Fruit fly (Drosophila melanogaster): ENCODE measurements around the gene CG34325.

CG34325 gene

dm6 chrX:16718169-16718723 is 3.0 kb downstream of the CG34325 start:
- TF ChIP-seq EcR (GFP tag; optimal IDR thresholded peaks at IDR 0.05) (no peak), Pif1B (GFP tag; optimal IDR thresholded peaks at IDR 0.05) (no peak), CG10348 (GFP tag; IDR thresholded peaks at IDR 0.05) (no peak), CG9948 (tag; optimal IDR thresholded peaks at IDR 0.05) (no peak), CG14655 (GFP tag; optimal IDR thresholded peaks at IDR 0.05) (no peak), Ets98B (GFP tag; IDR thresholded peaks at IDR 0.05) (no peak), Snoo (tag; optimal IDR thresholded peaks at IDR 0.05) (no peak), CG8301 (tag; optimal IDR thresholded peaks at IDR 0.05) (no peak), CG12605 (GFP tag; IDR thresholded peaks at IDR 0.05) (no peak), CG34367 (tag; optimal IDR thresholded peaks at IDR 0.05) (no peak), fd96Ca (GFP tag; IDR thresholded peaks at IDR 0.05) (no peak), Pif1A (GFP tag; optimal IDR thresholded peaks at IDR 0.05) (no peak), gl (tag; optimal IDR thresholded peaks at IDR 0.05) (no peak), CG13204 (GFP tag; optimal IDR thresholded peaks at IDR 0.05) (no peak), CG8159 (tag; optimal IDR thresholded peaks at IDR 0.05) (no peak)

DNA sequence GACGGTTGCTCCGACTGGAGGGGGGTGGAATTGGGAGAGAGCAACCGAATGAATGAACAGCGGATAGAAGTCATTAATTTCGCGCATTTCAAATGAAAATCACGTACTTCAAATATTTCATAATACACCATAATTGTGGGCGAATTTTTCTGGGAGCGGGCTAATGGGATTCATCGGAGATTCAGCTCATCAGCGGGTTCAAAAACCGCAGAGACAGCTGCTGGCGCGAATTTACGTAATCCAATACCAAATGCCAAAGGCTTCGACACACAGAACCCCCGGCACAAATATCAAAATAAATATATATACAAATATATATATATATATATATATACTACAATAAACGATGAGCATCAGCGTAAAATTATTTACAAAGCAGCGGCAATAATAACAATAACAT is 4.6 kb downstream of the CG34325 start:
- TF ChIP-seq CG13204 (GFP tag; optimal IDR thresholded peaks at IDR 0.05) (no peak), fd96Ca (GFP tag; IDR thresholded peaks at IDR 0.05) (no peak), CG12605 (GFP tag; IDR thresholded peaks at IDR 0.05) (no peak), CG4496 (GFP tag; IDR thresholded peaks at IDR 0.05) (no peak), CG34367 (tag; optimal IDR thresholded peaks at IDR 0.05) (no peak), Pif1B (GFP tag; optimal IDR thresholded peaks at IDR 0.05) (no peak), CG14655 (GFP tag; optimal IDR thresholded peaks at IDR 0.05) (no peak), Snoo (tag; optimal IDR thresholded peaks at IDR 0.05) (no peak), CG8301 (tag; optimal IDR thresholded peaks at IDR 0.05) (no peak), CG10348 (GFP tag; IDR thresholded peaks at IDR 0.05) (no peak), D1 (tag; optimal IDR thresholded peaks at IDR 0.05) (no peak), CG9948 (tag; optimal IDR thresholded peaks at IDR 0.05) (no peak), Ets98B (GFP tag; IDR thresholded peaks at IDR 0.05) (no peak), CG32121 (GFP tag; IDR thresholded peaks at IDR 0.05) (no peak), Pif1A (GFP tag; optimal IDR thresholded peaks at IDR 0.05) (no peak), CG15710 (tag; optimal IDR thresholded peaks at IDR 0.05) (no peak), gl (tag; optimal IDR thresholded peaks at IDR 0.05) (no peak), rn (GFP tag; IDR thresholded peaks at IDR 0.05) (no peak)

DNA sequence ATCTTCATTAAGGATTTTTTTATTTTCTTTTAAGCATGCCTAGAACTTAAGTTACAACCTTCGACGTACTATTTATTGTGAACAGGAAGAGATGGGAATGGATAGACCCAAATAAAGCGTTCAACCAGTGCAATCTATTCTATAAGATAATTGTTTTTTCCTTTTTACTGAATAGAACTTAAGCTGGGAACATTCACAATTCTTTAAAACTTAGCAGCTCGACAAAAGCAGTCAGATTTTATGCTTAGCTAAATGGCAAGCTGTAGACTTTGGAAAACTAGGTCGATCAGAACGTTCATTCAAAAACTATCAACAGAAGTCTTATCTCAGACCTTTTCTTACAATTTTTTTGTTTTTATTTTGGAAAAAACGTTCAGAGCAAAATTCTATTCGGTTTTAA is 10.2 kb downstream of the CG34325 start, which contains the start of gene CG13008:
CG13008 (plus strand) TSS at position 301 of the 400 bp plus-strand sequence.
- TF ChIP-seq CG34367 (tag; optimal IDR thresholded peaks at IDR 0.05), result no peak
- TF ChIP-seq EcR (GFP tag; optimal IDR thresholded peaks at IDR 0.05), result no peak

DNA sequence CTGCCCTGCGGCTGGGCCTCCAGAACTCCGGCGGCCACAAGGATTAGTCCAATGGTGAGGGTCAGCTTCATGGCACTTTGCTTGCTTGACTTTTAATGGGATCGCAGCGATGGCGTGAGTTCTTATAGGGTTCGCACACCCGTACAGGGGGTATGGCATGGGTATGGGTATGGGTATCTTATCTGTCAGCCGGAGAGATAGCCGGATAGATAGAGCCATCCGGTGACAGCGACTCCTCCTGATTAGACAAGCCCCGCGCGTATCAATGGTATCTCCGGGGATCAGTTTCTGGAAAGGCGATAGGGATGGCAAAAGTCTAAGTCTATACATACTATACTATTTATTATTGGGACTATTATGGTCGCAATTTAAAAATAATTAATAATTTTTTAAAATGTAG is 14.4 kb downstream of the CG34325 start, which contains the start of gene CG9672:
CG9672 (minus strand) TSS at position 101 of the 400 bp plus-strand sequence.
- TF ChIP-seq CG12605 (GFP tag; IDR thresholded peaks at IDR 0.05) (no peak), CG4496 (GFP tag; IDR thresholded peaks at IDR 0.05) (no peak), gl (tag; optimal IDR thresholded peaks at IDR 0.05) (no peak), rn (GFP tag; IDR thresholded peaks at IDR 0.05) (no peak), CG9948 (tag; optimal IDR thresholded peaks at IDR 0.05) (no peak), CG14655 (GFP tag; optimal IDR thresholded peaks at IDR 0.05) (no peak), CG15710 (tag; optimal IDR thresholded peaks at IDR 0.05) (no peak), D1 (tag; optimal IDR thresholded peaks at IDR 0.05) (no peak), CG8301 (tag; optimal IDR thresholded peaks at IDR 0.05) (no peak), Ets98B (GFP tag; IDR thresholded peaks at IDR 0.05) (no peak), fd96Ca (GFP tag; IDR thresholded peaks at IDR 0.05) (no peak), CG8159 (tag; optimal IDR thresholded peaks at IDR 0.05) (no peak), CG10348 (GFP tag; IDR thresholded peaks at IDR 0.05) (no peak), CG17806 (tag; optimal IDR thresholded peaks at IDR 0.05) (no peak), EcR (GFP tag; optimal IDR thresholded peaks at IDR 0.05) (no peak), CG34367 (tag; optimal IDR thresholded peaks at IDR 0.05) (no peak)

DNA sequence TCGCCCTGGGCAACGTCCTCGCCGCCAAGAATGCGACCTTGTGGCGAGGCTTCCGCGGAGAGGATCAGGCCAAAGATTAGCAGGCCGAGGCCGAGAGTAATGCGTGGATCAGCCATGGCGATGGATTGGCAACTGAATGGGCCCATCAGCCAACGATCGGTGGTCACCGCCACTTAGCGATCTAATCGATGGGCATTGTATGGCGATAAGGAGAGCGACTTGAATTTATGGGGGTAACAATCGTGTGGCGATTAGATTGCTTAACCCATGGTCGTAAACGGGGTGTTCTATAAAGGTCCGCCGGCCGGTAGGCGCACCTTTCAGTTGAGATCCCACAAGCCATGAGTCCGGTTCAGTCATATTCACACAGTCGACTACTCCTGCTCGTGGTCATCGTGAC is 17.5 kb downstream of the CG34325 start, which contains the start of the genes CG9673 and CG4653:
CG9673 (minus strand) TSS at position 138 of the 400 bp plus-strand sequence.
CG4653 (plus strand) TSS at position 335 of the 400 bp plus-strand sequence.
- no peak for TF ChIP-seq CG13204 (GFP tag; optimal IDR thresholded peaks at IDR 0.05)
- no peak for TF ChIP-seq Ets98B (GFP tag; IDR thresholded peaks at IDR 0.05)
- TF ChIP-seq CG9948 (tag; optimal IDR thresholded peaks at IDR 0.05), result no peak
- TF ChIP-seq D1 (tag; optimal IDR thresholded peaks at IDR 0.05), result no peak
- TF ChIP-seq CG34367 (tag; optimal IDR thresholded peaks at IDR 0.05), result no peak
- TF ChIP-seq CG10348 (GFP tag; IDR thresholded peaks at IDR 0.05), result no peak
- TF ChIP-seq EcR (GFP tag; optimal IDR thresholded peaks at IDR 0.05), result no peak
- TF ChIP-seq Pif1B (GFP tag; optimal IDR thresholded peaks at IDR 0.05), result no peak
- no peak for TF ChIP-seq gl (tag; optimal IDR thresholded peaks at IDR 0.05)

DNA sequence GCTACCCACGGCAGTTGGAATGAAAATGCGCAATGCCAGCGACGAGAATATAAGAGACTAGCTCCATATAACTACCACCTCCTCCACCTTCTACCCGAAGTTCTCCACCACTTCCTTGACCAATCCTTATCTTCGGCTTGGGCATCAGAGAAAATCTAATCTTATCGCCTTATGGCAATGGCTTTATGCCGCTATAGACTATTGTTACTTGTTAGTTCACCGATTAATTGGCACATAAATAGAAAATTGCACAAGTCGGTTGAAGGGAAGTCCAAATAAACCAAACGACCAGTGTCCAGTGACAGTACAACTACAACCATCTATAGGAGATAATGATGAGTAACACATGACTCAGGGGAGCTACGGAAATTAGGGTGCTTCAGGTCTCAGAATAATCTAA is 19.3 kb downstream of the CG34325 start, which contains the start of gene sphe:
sphe (minus strand) TSS at position 32 of the 400 bp plus-strand sequence.
- TF ChIP-seq CG32121 (GFP tag; IDR thresholded peaks at IDR 0.05) (no peak), CG34367 (tag; optimal IDR thresholded peaks at IDR 0.05) (no peak)

dm6 chrX:16700070-16700469 is 21.1 kb downstream of the CG34325 start, which contains the start of gene CG9676:
TSS of gene CG9676 (minus strand) at chrX:16700170.
- TF ChIP-seq Snoo (tag; optimal IDR thresholded peaks at IDR 0.05), result no peak
- TF ChIP-seq CG4496 (GFP tag; IDR thresholded peaks at IDR 0.05), result no peak
- no peak for TF ChIP-seq D1 (tag; optimal IDR thresholded peaks at IDR 0.05)
- TF ChIP-seq Pif1A (GFP tag; optimal IDR thresholded peaks at IDR 0.05), result no peak
- no peak for TF ChIP-seq Pif1B (GFP tag; optimal IDR thresholded peaks at IDR 0.05)
- TF ChIP-seq gl (tag; optimal IDR thresholded peaks at IDR 0.05), result no peak
- TF ChIP-seq Ets98B (GFP tag; IDR thresholded peaks at IDR 0.05), result no peak
- TF ChIP-seq fd96Ca (GFP tag; IDR thresholded peaks at IDR 0.05), result no peak
- TF ChIP-seq CG9948 (tag; optimal IDR thresholded peaks at IDR 0.05), result no peak
- TF ChIP-seq CG8159 (tag; optimal IDR thresholded peaks at IDR 0.05), result no peak
- no peak for TF ChIP-seq CG17806 (tag; optimal IDR thresholded peaks at IDR 0.05)
- no peak for TF ChIP-seq CG14655 (GFP tag; optimal IDR thresholded peaks at IDR 0.05)
